Fruit fly (Drosophila melanogaster) whole organism, wandering third instar larva: ENCODE measurements around the gene arg.

Experiments used
- Hr78 ChIP-seq: fragments of >200 bp; optimal IDR thresholded peaks from 2 replicates; lab custom pipeline; 2017; ENCODE audit warnings: missing biosample characterization, missing genetic modification characterization
- Jra ChIP-seq: sonication (Bioruptor generic); optimal IDR thresholded peaks from 2 replicates; lab custom pipeline; 2016; ENCODE audit warnings: missing biosample characterization, missing genetic modification characterization
- lola ChIP-seq: fragments of >200 bp; optimal IDR thresholded peaks from 2 replicates; lab custom pipeline; 2017; ENCODE audit warnings: missing biosample characterization, missing genetic modification characterization

DNA sequence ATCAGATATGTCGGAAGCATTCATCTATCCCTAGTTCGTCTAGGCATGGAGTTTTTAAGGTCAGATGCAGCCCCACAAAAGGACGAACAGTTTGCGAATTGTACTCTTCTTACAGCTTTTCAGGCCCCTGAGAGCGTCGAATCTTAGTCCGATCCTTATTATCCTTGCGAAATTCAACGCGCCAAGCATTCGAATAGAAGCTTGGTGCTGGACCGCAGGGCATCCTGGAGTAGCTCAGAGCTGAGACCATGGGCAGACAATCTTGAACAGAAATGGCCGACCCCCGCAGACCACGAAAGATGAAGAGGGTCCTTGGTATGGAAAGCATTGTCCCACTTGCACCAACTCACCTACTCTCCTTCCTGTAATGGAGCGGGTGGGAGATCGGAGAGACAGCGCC, 30.5 kb upstream of the arg start, which contains the start of gene CG32817:
- TF ChIP-seq Hr78 (no peak), lola (GFP tag; lab: Kevin White, UChicago) (no peak), Jra (no peak)
